Worm (Caenorhabditis elegans) whole organism, L3 larva: Measurements from ENCODE around the gene ppt-1.

ENCODE experiments used
- aly-2 ChIP-seq: fragments of 150-350 bp; optimal IDR thresholded peaks from 2 replicates; lab custom pipeline; 2014; ENCODE audit warnings: missing biosample characterization, missing genetic modification characterization
- ama-1 ChIP-seq: fragments of 150-350 bp; optimal IDR thresholded peaks from 2 replicates; lab custom pipeline; 2018
- ceh-28 ChIP-seq: fragments of 150-350 bp; optimal IDR thresholded peaks from 2 replicates; lab custom pipeline; 2014; ENCODE audit warnings: missing biosample characterization, missing genetic modification reagents, missing genetic modification characterization
- ceh-82 ChIP-seq: fragments of 150-350 bp; optimal IDR thresholded peaks from 2 replicates; lab custom pipeline; 2014; ENCODE audit warnings: missing biosample characterization, missing genetic modification characterization
- jun-1 ChIP-seq: fragments of 150-350 bp; optimal IDR thresholded peaks from 2 replicates; lab custom pipeline; 2014; ENCODE audit warnings: missing biosample characterization, missing genetic modification reagents, missing genetic modification characterization
- nfya-1 ChIP-seq: sonication (generic microtip); optimal IDR thresholded peaks from 2 replicates; lab custom pipeline; 2017; ENCODE audit warnings: missing genetic modification characterization, mild to moderate bottlenecking, missing compliant biosample characterization, antibody characterized with exemption, moderate library complexity; ENCODE audit not compliant: insufficient read depth
- nhr-237 ChIP-seq: fragments of 150-350 bp; optimal IDR thresholded peaks from 2 replicates; lab custom pipeline; 2014; ENCODE audit warnings: missing biosample characterization, missing genetic modification characterization
- pha-4 ChIP-seq: fragments of 150-350 bp; optimal IDR thresholded peaks from 2 replicates; lab custom pipeline; 2014; ENCODE audit warnings: missing biosample characterization, missing genetic modification reagents, missing genetic modification characterization

DNA sequence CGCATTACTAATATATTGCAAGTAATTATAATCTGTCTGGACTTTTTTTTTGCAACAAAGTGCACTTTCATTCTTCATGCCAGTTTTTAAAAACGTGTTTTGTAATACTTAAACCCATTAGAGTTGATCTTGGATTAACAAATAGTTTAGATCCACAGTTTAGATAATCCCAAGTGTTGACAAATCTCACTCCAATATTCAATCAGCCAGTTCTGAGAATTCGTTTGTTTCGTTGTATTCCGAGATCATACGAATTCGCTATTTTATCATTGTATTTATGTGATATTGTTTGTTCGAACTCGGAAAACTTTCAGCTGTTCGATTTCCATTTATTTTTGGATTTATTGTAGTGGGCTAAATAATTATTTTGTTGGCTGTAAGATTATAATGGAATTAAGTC is 19.7 kb upstream of the ppt-1 start:
- no peak for TF ChIP-seq pha-4 (tag; lab: Kevin White, UChicago)
- no peak for TF ChIP-seq ama-1 (lab: Kevin White, UChicago)
- TF ChIP-seq aly-2 (tag; lab: Kevin White, UChicago) = no peak
- TF ChIP-seq ceh-82 (tag; lab: Kevin White, UChicago) = no peak
- TF ChIP-seq jun-1 (tag; lab: Kevin White, UChicago) = no peak
- TF ChIP-seq nfya-1 (tag; lab: Kevin White, UChicago) = no peak
- TF ChIP-seq ceh-28 (tag; lab: Kevin White, UChicago) = no peak
- TF ChIP-seq nhr-237 (tag; lab: Kevin White, UChicago) = no peak
